Worm (Caenorhabditis elegans): ENCODE data around the gene srh-92.

DNA sequence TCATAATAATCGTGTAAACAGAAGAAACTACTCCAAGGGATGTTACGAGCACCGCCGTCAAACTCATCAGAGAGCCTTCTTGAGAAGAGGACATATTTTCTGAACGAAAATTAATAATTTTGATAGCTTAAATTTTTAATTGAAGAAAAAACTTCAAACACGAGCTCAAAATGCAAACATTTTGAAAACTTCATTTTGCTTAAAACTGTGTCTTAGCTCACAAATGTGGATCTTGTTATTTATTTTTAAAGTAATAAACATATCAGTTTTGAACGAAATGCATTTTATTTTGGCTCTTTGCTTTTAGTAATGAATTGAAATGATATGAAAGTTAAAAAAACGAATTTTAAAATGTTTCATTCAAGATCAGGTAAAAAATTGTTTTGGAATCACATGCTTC is 26.7 kb upstream of the srh-92 start, which contains the start of gene srbc-7:
- no peak for TF ChIP-seq tbx-11 (GFP tag; IDR thresholded peaks at IDR 0.05)
- no peak for TF ChIP-seq ama-1 (optimal IDR thresholded peaks at IDR 0.05)
- TF ChIP-seq scrt-1 (GFP tag; IDR thresholded peaks at IDR 0.05) = no peak
- TF ChIP-seq hnd-1 (tag; optimal IDR thresholded peaks at IDR 0.05) = no peak
- no peak for TF ChIP-seq sea-1 (GFP tag; conservative IDR thresholded peaks at IDR 0.05)
- no peak for TF ChIP-seq B0310.2 (tag; optimal IDR thresholded peaks at IDR 0.05)
- TF ChIP-seq F13C5.2 (tag; optimal IDR thresholded peaks at IDR 0.05) = no peak
- TF ChIP-seq aly-1 (tag; optimal IDR thresholded peaks at IDR 0.05) = no peak
- TF ChIP-seq ets-7 (tag; optimal IDR thresholded peaks at IDR 0.05) = no peak
- TF ChIP-seq tra-4 (tag; optimal IDR thresholded peaks at IDR 0.05) = no peak
